Fruit fly (Drosophila melanogaster) whole organism, embryonic: ENCODE data around the gene synr.

Source experiments
- Atf3 ChIP-seq: fragments of 200-800 bp; sonication (Bioruptor generic); optimal IDR thresholded peaks from 3 replicates; lab custom pipeline; 2016; ENCODE audit warnings: missing biosample characterization, missing genetic modification characterization
- CG11398 ChIP-seq: fragments of 200-800 bp; sonication (Bioruptor generic); optimal IDR thresholded peaks from 2 replicates; lab custom pipeline; 2016; ENCODE audit warnings: missing biosample characterization, missing genetic modification characterization
- CG16813 ChIP-seq: fragments of 200-800 bp; sonication (Bioruptor generic); IDR thresholded peaks from 3 replicates; pipeline ENCODE4 v1.3.6; 2022; ENCODE audit warnings: missing biosample characterization, missing genetic modification characterization; ENCODE audit not compliant: partially characterized antibody
- CG17328 ChIP-seq: fragments of 200-800 bp; sonication (Bioruptor generic); IDR thresholded peaks from 2 replicates; pipeline ENCODE4 v1.3.6; 2022; ENCODE audit warnings: missing biosample characterization, missing genetic modification characterization
- CG17612 ChIP-seq: fragments of 200-800 bp; sonication (Bioruptor generic); IDR thresholded peaks from 2 replicates; pipeline ENCODE4 v1.3.6; 2022; ENCODE audit warnings: missing biosample characterization, missing genetic modification characterization
- CG17829 ChIP-seq: fragments of 200-800 bp; optimal IDR thresholded peaks from 2 replicates; lab custom pipeline; 2019; ENCODE audit warnings: missing biosample characterization, mild to moderate bottlenecking, missing genetic modification characterization, moderate library complexity
- CG18764 ChIP-seq: fragments of 200-800 bp; sonication (Bioruptor generic); optimal IDR thresholded peaks from 3 replicates; lab custom pipeline; 2016; ENCODE audit warnings: missing biosample characterization, missing genetic modification characterization
- CG2129 ChIP-seq: fragments of 200-800 bp; sonication (Bioruptor generic); IDR thresholded peaks from 2 replicates; pipeline ENCODE4 v1.3.6; 2022; ENCODE audit warnings: missing biosample characterization, missing genetic modification characterization; ENCODE audit not compliant: partially characterized antibody
- CG3163 ChIP-seq: fragments of 200-800 bp; sonication (Bioruptor generic); optimal IDR thresholded peaks from 3 replicates; lab custom pipeline; 2016; ENCODE audit warnings: missing biosample characterization, missing genetic modification characterization
- CG3847 ChIP-seq: fragments of 200-800 bp; sonication (Bioruptor generic); IDR thresholded peaks from 2 replicates; pipeline ENCODE4 v1.3.6; 2022; ENCODE audit warnings: missing biosample characterization, missing genetic modification characterization
- CG3995 ChIP-seq: fragments of 200-800 bp; sonication (Bioruptor generic); optimal IDR thresholded peaks from 3 replicates; lab custom pipeline; 2016; ENCODE audit warnings: missing biosample characterization, missing genetic modification characterization
- CG4328 ChIP-seq: fragments of 200-800 bp; sonication (Bioruptor generic); optimal IDR thresholded peaks from 3 replicates; lab custom pipeline; 2017; ENCODE audit warnings: missing biosample characterization, missing genetic modification reagents, missing genetic modification characterization
- CG4820 ChIP-seq: fragments of 200-800 bp; sonication (Bioruptor generic); optimal IDR thresholded peaks from 3 replicates; lab custom pipeline; 2016; ENCODE audit warnings: missing biosample characterization, missing genetic modification characterization
- CG7556 ChIP-seq: fragments of 200-800 bp; sonication (Bioruptor generic); optimal IDR thresholded peaks from 2 replicates; lab custom pipeline; 2017; ENCODE audit warnings: missing biosample characterization, mild to moderate bottlenecking, missing genetic modification characterization
- H15 ChIP-seq: fragments of 200-800 bp; sonication (Bioruptor generic); IDR thresholded peaks from 3 replicates; pipeline ENCODE4 v1.3.6; 2022; ENCODE audit warnings: missing biosample characterization, missing genetic modification characterization
- HLH4C ChIP-seq: fragments of 200-800 bp; sonication (Bioruptor generic); IDR thresholded peaks from 3 replicates; pipeline ENCODE4 v1.3.6; 2022; ENCODE audit warnings: missing biosample characterization, missing genetic modification characterization; ENCODE audit not compliant: partially characterized antibody
- Hmx ChIP-seq: fragments of 200-800 bp; sonication (Bioruptor generic); optimal IDR thresholded peaks from 2 replicates; lab custom pipeline; 2016; ENCODE audit warnings: missing biosample characterization, missing genetic modification characterization
- Hr3 ChIP-seq: fragments of 200-800 bp; sonication (Bioruptor generic); optimal IDR thresholded peaks from 3 replicates; lab custom pipeline; 2016; ENCODE audit warnings: missing biosample characterization, missing genetic modification characterization
- Myb ChIP-seq: fragments of 200-800 bp; sonication (Bioruptor generic); optimal IDR thresholded peaks from 2 replicates; lab custom pipeline; 2016; ENCODE audit warnings: missing biosample characterization, missing genetic modification characterization
- Nf-YC ChIP-seq: fragments of 200-800 bp; optimal IDR thresholded peaks from 3 replicates; lab custom pipeline; 2019; ENCODE audit warnings: missing biosample characterization, mild to moderate bottlenecking, missing genetic modification characterization, moderate library complexity
- Oli ChIP-seq: fragments of 200-800 bp; sonication (Bioruptor generic); optimal IDR thresholded peaks from 2 replicates; lab custom pipeline; 2018; ENCODE audit warnings: missing biosample characterization, mild to moderate bottlenecking, missing genetic modification characterization, moderate library complexity
- Optix ChIP-seq: fragments of 200-800 bp; sonication (Bioruptor generic); IDR thresholded peaks from 3 replicates; pipeline ENCODE4 v1.3.6; 2022; ENCODE audit warnings: missing biosample characterization, missing genetic modification characterization
- Ravus ChIP-seq: fragments of 200-800 bp; sonication (Bioruptor generic); IDR thresholded peaks from 2 replicates; pipeline ENCODE4 v1.3.6; 2022; ENCODE audit warnings: missing biosample characterization, missing genetic modification characterization
- ase ChIP-seq: fragments of 200-800 bp; sonication (Bioruptor generic); IDR thresholded peaks from 3 replicates; pipeline ENCODE4 v1.3.6; 2022; ENCODE audit warnings: missing biosample characterization, missing genetic modification characterization
- bsh ChIP-seq, 2 experiments: fragments of 200-800 bp; sonication (Bioruptor generic); optimal IDR thresholded peaks; 2 replicates each; lab custom pipeline; 2017 to 2018; ENCODE audit warnings: mild to moderate bottlenecking in 2 of 2, missing biosample characterization in 2 of 2, missing genetic modification characterization in 2 of 2, moderate library complexity in 1 of 2
- cato ChIP-seq: fragments of 200-800 bp; sonication (Bioruptor generic); optimal IDR thresholded peaks from 2 replicates; lab custom pipeline; 2016; ENCODE audit warnings: missing biosample characterization, missing genetic modification characterization, borderline replicate concordance
- chif ChIP-seq, 2 experiments: fragments of 200-800 bp; sonication (Bioruptor generic); optimal IDR thresholded peaks; 3 replicates each; lab custom pipeline; 2016; ENCODE audit warnings: missing biosample characterization in 2 of 2, missing genetic modification characterization in 2 of 2
- chm ChIP-seq: fragments of 200-800 bp; sonication (Bioruptor generic); IDR thresholded peaks from 2 replicates; pipeline ENCODE4 v1.3.6; 2022; ENCODE audit warnings: missing biosample characterization, missing genetic modification characterization
- chn ChIP-seq: fragments of 200-800 bp; sonication (Bioruptor generic); optimal IDR thresholded peaks from 2 replicates; lab custom pipeline; 2016; ENCODE audit warnings: missing biosample characterization, missing genetic modification characterization
- corto ChIP-seq: fragments of 200-800 bp; sonication (Bioruptor generic); optimal IDR thresholded peaks from 2 replicates; lab custom pipeline; 2016; ENCODE audit warnings: missing biosample characterization, mild to moderate bottlenecking, missing genetic modification characterization, moderate library complexity
- danr ChIP-seq: fragments of 200-800 bp; sonication (Bioruptor generic); IDR thresholded peaks from 2 replicates; pipeline ENCODE4 v1.3.6; 2022; ENCODE audit warnings: missing biosample characterization, missing genetic modification characterization
- fd102C ChIP-seq: fragments of 200-800 bp; sonication (Bioruptor generic); optimal IDR thresholded peaks from 2 replicates; lab custom pipeline; 2018; ENCODE audit warnings: missing biosample characterization, mild to moderate bottlenecking, missing genetic modification characterization, moderate library complexity
- ind ChIP-seq: fragments of 200-800 bp; sonication (Bioruptor generic); optimal IDR thresholded peaks from 3 replicates; lab custom pipeline; 2016; ENCODE audit warnings: missing biosample characterization, missing genetic modification characterization
- kay ChIP-seq: fragments of 200-800 bp; sonication (Bioruptor generic); optimal IDR thresholded peaks from 2 replicates; lab custom pipeline; 2016; ENCODE audit warnings: missing biosample characterization, missing genetic modification characterization
- lbe ChIP-seq: fragments of 200-800 bp; sonication (Bioruptor generic); optimal IDR thresholded peaks from 2 replicates; lab custom pipeline; 2016; ENCODE audit warnings: missing biosample characterization, mild to moderate bottlenecking, missing genetic modification characterization
- lov ChIP-seq, 2 experiments: fragments of 200-800 bp in 1 of 2; fragments of >200 bp in 1 of 2; sonication (Bioruptor generic) in 1 of 2; IDR thresholded peaks in 1 of 2; optimal IDR thresholded peaks in 1 of 2; 2 replicates in 1 of 2; 3 replicates in 1 of 2; pipeline versions ENCODE4 v1.3.6 to Lab custom; 2017 to 2022; ENCODE audit warnings: missing biosample characterization in 1 of 2, missing genetic modification characterization in 1 of 2
- mam ChIP-seq: fragments of 200-800 bp; sonication (Bioruptor generic); optimal IDR thresholded peaks from 3 replicates; lab custom pipeline; 2016; ENCODE audit warnings: missing biosample characterization, missing genetic modification characterization
- mld ChIP-seq: fragments of 200-800 bp; sonication (Bioruptor generic); IDR thresholded peaks from 3 replicates; pipeline ENCODE4 v1.3.6; 2022; ENCODE audit warnings: missing biosample characterization, missing genetic modification characterization; ENCODE audit not compliant: partially characterized antibody
- nerfin-2 ChIP-seq: fragments of 200-800 bp; sonication (Bioruptor generic); IDR thresholded peaks from 2 replicates; pipeline ENCODE4 v1.3.6; 2022; ENCODE audit warnings: missing biosample characterization, missing genetic modification characterization; ENCODE audit not compliant: partially characterized antibody
- oc ChIP-seq: fragments of 200-800 bp; sonication (Bioruptor generic); optimal IDR thresholded peaks from 2 replicates; lab custom pipeline; 2018; ENCODE audit warnings: missing biosample characterization, mild to moderate bottlenecking, missing genetic modification characterization, moderate library complexity
- psq ChIP-seq: fragments of 200-800 bp; sonication (Bioruptor generic); optimal IDR thresholded peaks from 2 replicates; lab custom pipeline; 2017; ENCODE audit warnings: missing biosample characterization, missing genetic modification characterization
- pzg ChIP-seq: fragments of 200-800 bp; sonication (Bioruptor generic); optimal IDR thresholded peaks from 3 replicates; lab custom pipeline; 2018; ENCODE audit warnings: missing biosample characterization, mild to moderate bottlenecking, missing genetic modification characterization, moderate library complexity
- slbo ChIP-seq: fragments of 200-800 bp; sonication (Bioruptor generic); IDR thresholded peaks from 2 replicates; pipeline ENCODE4 v1.3.6; 2022; ENCODE audit warnings: missing biosample characterization, missing genetic modification characterization
- sna ChIP-seq: fragments of 200-800 bp; sonication (Bioruptor generic); IDR thresholded peaks from 2 replicates; pipeline ENCODE4 v1.3.6; 2022; ENCODE audit warnings: missing biosample characterization, missing genetic modification characterization; ENCODE audit not compliant: partially characterized antibody
- sug ChIP-seq: fragments of 200-800 bp; optimal IDR thresholded peaks from 2 replicates; lab custom pipeline; 2019; ENCODE audit warnings: missing biosample characterization, mild to moderate bottlenecking, missing genetic modification characterization, moderate library complexity
- tna ChIP-seq: fragments of 200-800 bp; sonication (Bioruptor generic); IDR thresholded peaks from 2 replicates; pipeline ENCODE4 v1.3.6; 2022; ENCODE audit warnings: missing biosample characterization, missing genetic modification characterization; ENCODE audit not compliant: partially characterized antibody
- zf30C ChIP-seq: fragments of 200-800 bp; sonication (Bioruptor generic); optimal IDR thresholded peaks from 3 replicates; lab custom pipeline; 2018; ENCODE audit warnings: missing biosample characterization, mild to moderate bottlenecking, missing genetic modification characterization

synr gene

DNA sequence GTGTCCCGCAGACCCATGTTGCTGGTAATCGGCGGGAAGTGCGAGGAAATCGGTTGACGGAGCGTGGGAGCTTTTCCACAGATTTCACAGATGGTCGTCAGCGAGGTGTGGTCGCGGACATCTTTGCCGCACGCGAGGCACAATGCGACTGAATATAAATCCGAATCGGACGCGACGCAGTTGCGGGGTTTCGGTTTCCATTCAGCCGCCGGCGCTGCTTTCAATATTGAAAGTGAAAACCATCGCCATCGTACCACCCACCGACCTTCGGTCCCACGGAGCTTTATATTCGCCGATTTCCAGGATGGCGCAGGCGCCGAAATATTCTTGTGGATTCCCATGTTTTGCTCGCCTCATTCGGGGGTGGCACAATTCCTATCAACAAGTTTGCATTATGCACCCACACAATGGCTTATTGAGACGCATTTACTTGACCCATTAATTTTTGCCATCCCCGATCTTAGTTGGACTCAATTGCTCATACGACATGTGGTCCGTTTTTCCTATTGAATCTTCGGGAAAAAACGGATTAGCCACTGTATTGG lies 6.1 kb upstream of the synr start, which contains the start of gene hoe2 (continued):
- TF ChIP-seq CG7556 (GFP tag; lab: Kevin White, UChicago) (no peak), lov (optimal IDR thresholded peaks at IDR 0.05; lab: Kevin White, UChicago) (no peak), lov (GFP tag; IDR thresholded peaks at IDR 0.05; lab: Robert Waterston, UW) (no peak), Optix (GFP tag; lab: Robert Waterston, UW) (no peak), mam (GFP tag; lab: Kevin White, UChicago) (no peak), Atf3 (GFP tag; lab: Kevin White, UChicago) (no peak), pzg (GFP tag; lab: Kevin White, UChicago) (no peak), CG3847 (GFP tag; lab: Robert Waterston, UW) (no peak)

DNA sequence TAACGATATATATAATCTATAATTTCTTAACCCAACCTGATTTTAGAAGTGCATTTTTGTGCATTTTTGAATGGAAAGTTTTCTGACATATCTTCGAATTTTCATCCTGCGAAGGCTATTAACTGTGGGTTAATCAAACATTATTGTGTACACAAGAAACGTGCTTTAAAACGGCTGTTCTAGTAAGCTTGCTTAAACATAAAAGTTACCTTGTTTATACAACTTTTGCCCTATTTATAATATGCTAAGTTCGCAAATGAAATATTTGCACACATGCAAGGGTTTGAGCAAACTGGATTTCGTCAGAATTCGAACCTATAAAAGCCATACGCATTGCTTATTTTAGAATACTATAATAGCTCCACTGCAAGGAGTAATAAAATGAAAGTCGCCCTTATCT lies 5.5 kb upstream of the synr start, which contains the start of gene Sgs1:
Sgs1 (plus strand) TSS at position 350 of the 400 bp plus-strand sequence.
- no peak for TF ChIP-seq cato (GFP tag; lab: Kevin White, UChicago)
- TF ChIP-seq CG16813 (GFP tag; lab: Robert Waterston, UW), result no peak
- no peak for TF ChIP-seq HLH4C
- no peak for TF ChIP-seq sug (tag; lab: Kevin White, UChicago)
- TF ChIP-seq kay, result no peak
- no peak for TF ChIP-seq sna (GFP tag; lab: Robert Waterston, UW)
- no peak for TF ChIP-seq H15
- peak; percentile 16 for TF ChIP-seq lbe (GFP tag; lab: Kevin White, UChicago)
- TF ChIP-seq Ravus (GFP tag; lab: Robert Waterston, UW), result no peak
- TF ChIP-seq corto (GFP tag; lab: Kevin White, UChicago), result peak; percentile 25
- no peak for TF ChIP-seq psq
- TF ChIP-seq ase (GFP tag; lab: Robert Waterston, UW), result no peak
- TF ChIP-seq tna (GFP tag; lab: Robert Waterston, UW), result no peak

DNA sequence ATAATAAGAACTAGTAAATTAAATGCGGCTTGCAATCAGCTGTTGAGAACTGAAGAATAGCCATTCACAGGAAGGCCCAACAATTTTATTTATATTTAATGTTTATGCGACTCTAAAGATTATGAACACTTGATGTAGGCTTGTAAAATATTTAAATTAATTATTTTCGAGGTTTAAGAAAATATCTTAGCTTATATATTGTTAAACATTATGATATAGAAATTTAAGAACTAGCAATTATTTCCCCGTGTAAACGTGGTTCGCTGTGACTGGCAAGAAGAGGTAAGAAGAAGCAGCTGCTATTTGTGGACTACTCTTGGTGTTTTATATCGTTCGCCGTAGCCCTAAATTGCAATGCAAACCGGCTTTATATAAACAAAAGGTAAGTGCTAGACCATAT lies 2.8 kb downstream of the synr start, which contains the start of the genes mRpL24 and betaggt-I:
mRpL24 (minus strand) TSS at position 62 of the 400 bp plus-strand sequence.
betaggt-I (plus strand) TSS at position 280 of the 400 bp plus-strand sequence.
- peak; percentile 28 for TF ChIP-seq CG11398 (GFP tag; lab: Kevin White, UChicago)
- peak; percentile 95 for TF ChIP-seq oc (tag; lab: Kevin White, UChicago)
- no peak for TF ChIP-seq nerfin-2 (GFP tag; lab: Robert Waterston, UW)
- TF ChIP-seq CG3995 (GFP tag; lab: Kevin White, UChicago), result peak; percentile 70
- peak; percentile 72 for TF ChIP-seq fd102C (GFP tag; lab: Kevin White, UChicago)
- TF ChIP-seq bsh (GFP tag; optimal IDR thresholded peaks at IDR 0.05; lab: Kevin White, UChicago), result peak in 1 of 2 experiments; percentile 98
- TF ChIP-seq CG4328 (GFP tag; lab: Kevin White, UChicago), result peak; percentile 94
- TF ChIP-seq Myb, result peak; percentile 50
- TF ChIP-seq CG17328 (GFP tag; lab: Robert Waterston, UW), result peak; percentile 98
- TF ChIP-seq CG18764 (GFP tag; lab: Kevin White, UChicago), result peak; percentile 93
- TF ChIP-seq CG2129, result no peak
- TF ChIP-seq zf30C, result peak; percentile 12
- peak; percentile 98 for TF ChIP-seq CG17829 (tag; lab: Kevin White, UChicago)
- TF ChIP-seq CG17612 (GFP tag; lab: Robert Waterston, UW), result peak; percentile 89
- TF ChIP-seq Hmx (GFP tag; lab: Kevin White, UChicago), result peak; percentile 80
- no peak for TF ChIP-seq mld
- TF ChIP-seq Oli (tag; lab: Kevin White, UChicago), result peak; percentile 94
- TF ChIP-seq chm, result peak; percentile 94
- TF ChIP-seq CG3163 (GFP tag; lab: Kevin White, UChicago), result peak; percentile 36
- peak; percentile 97 for TF ChIP-seq slbo (GFP tag; lab: Robert Waterston, UW)
- TF ChIP-seq danr (GFP tag; lab: Robert Waterston, UW), result peak; percentile 90
- peak; percentile 96 for TF ChIP-seq Hr3 (GFP tag; lab: Kevin White, UChicago)
- peak; percentile 82 to 87 for TF ChIP-seq chif (GFP tag; optimal IDR thresholded peaks at IDR 0.05; lab: Kevin White, UChicago)
- peak; percentile 94 for TF ChIP-seq ind
- peak; percentile 89 for TF ChIP-seq Nf-YC (tag; lab: Kevin White, UChicago)
- peak; percentile 100 for TF ChIP-seq CG4820
- peak; percentile 89 for TF ChIP-seq chn (GFP tag; lab: Kevin White, UChicago)
